Worm (Caenorhabditis elegans) whole organism, young adult: ENCODE measurements around the gene F42F12.4.

Experiments used
- F39B2.1 ChIP-seq: fragments of 200-800 bp; sonication (Bioruptor generic); IDR thresholded peaks from 2 replicates; pipeline ENCODE4 v1.3.6; 2022; ENCODE audit warnings: missing genetic modification reagents, missing genetic modification characterization, missing compliant biosample characterization
- let-526 ChIP-seq: fragments of 200-800 bp; sonication (Bioruptor generic); IDR thresholded peaks from 2 replicates; pipeline ENCODE4 v1.3.6; 2022; ENCODE audit warnings: missing genetic modification reagents, missing genetic modification characterization, missing compliant biosample characterization
- let-607 ChIP-seq, 2 experiments: fragments of 200-800 bp in 1 of 2; sonication (Bioruptor generic) in 1 of 2; sonication (generic microtip) in 1 of 2; optimal IDR thresholded peaks; 2 replicates each; lab custom pipeline; 2016 to 2018; ENCODE audit warnings: mild to moderate bottlenecking in 2 of 2, missing compliant biosample characterization in 2 of 2, missing genetic modification characterization in 2 of 2, moderate library complexity in 2 of 2, missing genotype in 1 of 2
- mes-4 ChIP-seq: sonication (generic microtip); optimal IDR thresholded peaks from 2 replicates; lab custom pipeline; 2016; ENCODE audit warnings: missing genotype, missing genetic modification characterization, missing compliant biosample characterization
- pha-4 ChIP-seq: fragments of 150-350 bp; sonication (generic microtip); optimal IDR thresholded peaks from 2 replicates; lab custom pipeline; 2014; ENCODE audit warnings: missing biosample characterization, missing genetic modification reagents, missing genetic modification characterization
- tbp1 ChIP-seq: fragments of 200-800 bp; sonication (Bioruptor generic); optimal IDR thresholded peaks from 2 replicates; lab custom pipeline; 2018; ENCODE audit warnings: mild to moderate bottlenecking, missing genetic modification characterization, missing compliant biosample characterization

ce11 chrX:12320737-12321136 is 32.0 kb downstream of the F42F12.4 start, which contains the start of gene ceh-40:
- TF ChIP-seq F39B2.1 (GFP tag; lab: Robert Waterston, UW) = no peak
- no peak for TF ChIP-seq let-526
- TF ChIP-seq pha-4 = no peak
- no peak for TF ChIP-seq mes-4
- no peak for TF ChIP-seq let-607 (tag; optimal IDR thresholded peaks at IDR 0.05; lab: Kevin White, UChicago)
- TF ChIP-seq tbp1 (GFP tag; lab: Kevin White, UChicago) = no peak
